Fruit fly (Drosophila melanogaster) whole organism, wandering third instar larva: Measurements from ENCODE around the gene CycJ.
A peak's percentile ranks its signal among the peaks of the same experiment; 100 is the strongest.

Experiments
- Abd-B ChIP-seq: fragments of >200 bp; optimal IDR thresholded peaks from 2 replicates; lab custom pipeline; 2017; ENCODE audit warnings: missing biosample characterization, missing genetic modification characterization
- CG32264 ChIP-seq: fragments of 200-800 bp; sonication (Bioruptor generic); optimal IDR thresholded peaks from 2 replicates; lab custom pipeline; 2016; ENCODE audit warnings: missing biosample characterization, missing genetic modification characterization
- CG9705 ChIP-seq: fragments of 200-800 bp; sonication (Bioruptor generic); optimal IDR thresholded peaks from 2 replicates; lab custom pipeline; 2018; ENCODE audit warnings: missing biosample characterization, mild to moderate bottlenecking, missing genetic modification characterization
- GATAd ChIP-seq: sonication (Bioruptor generic); optimal IDR thresholded peaks from 2 replicates; lab custom pipeline; 2016; ENCODE audit warnings: missing biosample characterization, missing genetic modification characterization
- HLH106 ChIP-seq: fragments of 200-800 bp; optimal IDR thresholded peaks from 3 replicates; lab custom pipeline; 2019; ENCODE audit warnings: missing biosample characterization, mild to moderate bottlenecking, missing genetic modification characterization, moderate library complexity
- Hnf4 ChIP-seq: fragments of 200-800 bp; sonication (Bioruptor generic); optimal IDR thresholded peaks from 2 replicates; lab custom pipeline; 2016; ENCODE audit warnings: missing biosample characterization, mild to moderate bottlenecking, missing genetic modification characterization
- Hr83 ChIP-seq: fragments of 200-300 bp; sonication (Bioruptor generic); optimal IDR thresholded peaks from 2 replicates; lab custom pipeline; 2016; ENCODE audit warnings: missing biosample characterization, mild to moderate bottlenecking, missing genetic modification characterization, moderate library complexity; ENCODE audit not compliant: poor library complexity, severe bottlenecking
- Jra ChIP-seq: sonication (Bioruptor generic); optimal IDR thresholded peaks from 2 replicates; lab custom pipeline; 2016; ENCODE audit warnings: missing biosample characterization, missing genetic modification characterization
- Myc ChIP-seq: fragments of >200 bp; optimal IDR thresholded peaks from 2 replicates; lab custom pipeline; 2017
- N ChIP-seq: fragments of >200 bp; optimal IDR thresholded peaks from 2 replicates; lab custom pipeline; 2018; ENCODE audit warnings: missing biosample characterization, missing external identifiers, missing genetic modification characterization
- OdsH ChIP-seq: fragments of 200-800 bp; sonication (Bioruptor generic); optimal IDR thresholded peaks from 2 replicates; lab custom pipeline; 2016; ENCODE audit warnings: missing biosample characterization, mild to moderate bottlenecking, missing genetic modification characterization
- Rel ChIP-seq, 2 experiments: fragments of 200-800 bp; sonication (Bioruptor generic) in 1 of 2; optimal IDR thresholded peaks; 2 replicates in 1 of 2; 3 replicates in 1 of 2; lab custom pipeline; 2016 to 2019; ENCODE audit warnings: mild to moderate bottlenecking in 2 of 2, missing biosample characterization in 2 of 2, missing genetic modification characterization in 2 of 2, moderate library complexity in 1 of 2
- Sp1 ChIP-seq: fragments of 200-800 bp; sonication (Bioruptor generic); optimal IDR thresholded peaks from 3 replicates; lab custom pipeline; 2019; ENCODE audit warnings: missing biosample characterization, mild to moderate bottlenecking, missing genetic modification characterization, moderate library complexity
- br ChIP-seq: fragments of 200-800 bp; sonication (Bioruptor generic); optimal IDR thresholded peaks from 2 replicates; lab custom pipeline; 2016; ENCODE audit warnings: missing biosample characterization, missing genetic modification characterization
- brk ChIP-seq: fragments of 200-800 bp; sonication (Bioruptor generic); optimal IDR thresholded peaks from 2 replicates; lab custom pipeline; 2016; ENCODE audit warnings: missing biosample characterization, mild to moderate bottlenecking, missing genetic modification characterization
- dl ChIP-seq, 2 experiments: fragments of 175-275, 200-275 bp in 1 of 2; fragments of 200-275 bp in 1 of 2; sonication (Bioruptor generic); optimal IDR thresholded peaks; lab custom pipeline; 2018; ENCODE audit warnings: mild to moderate bottlenecking in 2 of 2, missing biosample characterization in 2 of 2, missing genetic modification characterization in 2 of 2, moderate library complexity in 2 of 2; ENCODE audit not compliant: partially characterized antibody in 2 of 2, insufficient read depth in 1 of 2
- dmrt93B ChIP-seq: fragments of 200-800 bp; sonication (Bioruptor generic); optimal IDR thresholded peaks from 2 replicates; lab custom pipeline; 2018; ENCODE audit warnings: missing biosample characterization, mild to moderate bottlenecking, missing genetic modification characterization
- dsf ChIP-seq: sonication (Bioruptor generic); optimal IDR thresholded peaks from 2 replicates; lab custom pipeline; 2016; ENCODE audit warnings: missing biosample characterization, missing genetic modification characterization, borderline replicate concordance
- ey ChIP-seq: fragments of 200-800 bp; sonication (Bioruptor generic); optimal IDR thresholded peaks from 2 replicates; lab custom pipeline; 2016; ENCODE audit warnings: missing biosample characterization, missing genetic modification characterization
- foxo ChIP-seq, 2 experiments: fragments of 200-800 bp; sonication (Bioruptor generic); optimal IDR thresholded peaks; 2 replicates in 1 of 2; 3 replicates in 1 of 2; lab custom pipeline; 2016 to 2017; ENCODE audit warnings: missing biosample characterization in 2 of 2, missing genetic modification characterization in 2 of 2
- fru ChIP-seq: fragments of 200-800 bp; sonication (Bioruptor generic); optimal IDR thresholded peaks from 3 replicates; lab custom pipeline; 2016; ENCODE audit warnings: missing biosample characterization, mild to moderate bottlenecking, missing genetic modification characterization
- h ChIP-seq: fragments of 200-800 bp; sonication (Bioruptor generic); optimal IDR thresholded peaks from 3 replicates; lab custom pipeline; 2016; ENCODE audit warnings: missing biosample characterization, mild to moderate bottlenecking, missing genetic modification characterization
- jim ChIP-seq: fragments of 175-275, 200-325 bp; sonication (Bioruptor generic); optimal IDR thresholded peaks from 2 replicates; lab custom pipeline; 2016; ENCODE audit warnings: missing biosample characterization, mild to moderate bottlenecking, missing genetic modification characterization
- lola ChIP-seq: fragments of >200 bp; optimal IDR thresholded peaks from 2 replicates; lab custom pipeline; 2017; ENCODE audit warnings: missing biosample characterization, missing genetic modification characterization
- psq ChIP-seq: fragments of 200-800 bp; sonication (Bioruptor generic); optimal IDR thresholded peaks from 3 replicates; lab custom pipeline; 2017; ENCODE audit warnings: missing biosample characterization, mild to moderate bottlenecking, missing genetic modification characterization, moderate library complexity
- rgr ChIP-seq: fragments of 200-800 bp; sonication (Bioruptor generic); optimal IDR thresholded peaks from 3 replicates; lab custom pipeline; 2016; ENCODE audit warnings: missing biosample characterization, mild to moderate bottlenecking, missing genetic modification characterization
- sage ChIP-seq: fragments of 200-800 bp; sonication (Bioruptor generic); optimal IDR thresholded peaks from 2 replicates; lab custom pipeline; 2016; ENCODE audit warnings: missing biosample characterization, mild to moderate bottlenecking, missing genetic modification characterization
- sv ChIP-seq: fragments of 200-800 bp; sonication (Bioruptor generic); optimal IDR thresholded peaks from 3 replicates; lab custom pipeline; 2016; ENCODE audit warnings: missing biosample characterization, missing genetic modification characterization
- tai ChIP-seq: sonication (Bioruptor generic); optimal IDR thresholded peaks from 2 replicates; lab custom pipeline; 2016; ENCODE audit warnings: missing biosample characterization, missing genetic modification characterization
- usp ChIP-seq: fragments of >200 bp; optimal IDR thresholded peaks from 2 replicates; lab custom pipeline; 2017; ENCODE audit warnings: missing biosample characterization, missing genetic modification characterization
- woc ChIP-seq: sonication (Bioruptor generic); optimal IDR thresholded peaks from 2 replicates; lab custom pipeline; 2016; ENCODE audit warnings: missing biosample characterization, mild to moderate bottlenecking, missing genetic modification characterization

CycJ gene

DNA sequence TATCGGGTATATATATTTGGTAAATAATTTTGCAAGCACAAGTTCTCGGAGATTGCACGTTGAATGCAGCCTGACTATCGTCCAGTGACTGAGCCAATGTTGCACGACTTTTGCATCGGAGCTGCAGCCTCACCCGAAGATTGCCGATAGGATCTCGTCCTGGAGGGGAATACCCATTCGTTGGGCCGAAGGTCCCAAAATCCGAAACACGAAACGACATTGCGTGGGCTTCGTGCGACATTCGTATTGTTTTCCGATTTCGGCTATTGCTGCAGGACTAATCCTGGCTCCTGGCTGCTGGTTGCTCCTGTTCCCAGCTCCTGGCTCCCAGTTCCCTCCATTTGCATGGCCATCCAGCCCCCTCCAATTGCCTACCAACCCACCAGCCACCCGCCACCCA lies 41.4 kb upstream of the CycJ start, which contains the start of gene sty:
TSS of gene sty (minus strand) at position 90 of the 400 bp plus-strand sequence.
- TF ChIP-seq lola (GFP tag; lab: Kevin White, UChicago), result no peak
- no peak for TF ChIP-seq Myc (lab: Kevin White, UChicago)
- no peak for TF ChIP-seq jim (GFP tag; lab: Kevin White, UChicago)
- no peak for TF ChIP-seq Sp1 (GFP tag; lab: Kevin White, UChicago)
- TF ChIP-seq rgr (GFP tag; lab: Kevin White, UChicago), result no peak
- TF ChIP-seq CG32264 (GFP tag; lab: Kevin White, UChicago), result no peak
- no peak for TF ChIP-seq h (GFP tag; lab: Kevin White, UChicago)
- no peak for TF ChIP-seq CG9705
- TF ChIP-seq HLH106 (tag; lab: Kevin White, UChicago), result no peak
- TF ChIP-seq usp (GFP tag; lab: Kevin White, UChicago), result no peak
- no peak for TF ChIP-seq N

DNA sequence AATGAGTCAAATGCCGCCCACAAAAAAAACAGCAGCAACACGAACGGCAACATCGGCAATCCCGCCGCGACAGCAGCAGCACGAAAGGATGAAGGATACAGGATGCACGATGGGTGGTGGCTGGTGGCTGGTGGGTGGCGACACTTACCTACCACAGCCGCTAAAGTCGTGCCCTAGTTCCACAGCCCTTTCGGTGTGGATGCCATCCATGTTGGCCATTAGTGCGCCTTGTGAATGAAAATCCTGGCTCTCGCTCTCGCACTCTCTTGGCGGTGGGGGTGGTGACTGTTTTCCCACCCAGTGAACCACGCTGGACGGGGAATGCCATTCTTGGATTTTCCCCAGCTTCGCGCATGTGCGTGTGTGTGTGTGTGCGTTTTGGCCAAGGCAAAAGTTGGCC lies 39.2 kb upstream of the CycJ start:
- TF ChIP-seq usp (GFP tag; lab: Kevin White, UChicago) (no peak), OdsH (GFP tag; lab: Kevin White, UChicago) (no peak), Myc (lab: Kevin White, UChicago) (no peak), dsf (no peak), woc (GFP tag; lab: Kevin White, UChicago) (no peak), ey (GFP tag; lab: Kevin White, UChicago) (no peak)

DNA sequence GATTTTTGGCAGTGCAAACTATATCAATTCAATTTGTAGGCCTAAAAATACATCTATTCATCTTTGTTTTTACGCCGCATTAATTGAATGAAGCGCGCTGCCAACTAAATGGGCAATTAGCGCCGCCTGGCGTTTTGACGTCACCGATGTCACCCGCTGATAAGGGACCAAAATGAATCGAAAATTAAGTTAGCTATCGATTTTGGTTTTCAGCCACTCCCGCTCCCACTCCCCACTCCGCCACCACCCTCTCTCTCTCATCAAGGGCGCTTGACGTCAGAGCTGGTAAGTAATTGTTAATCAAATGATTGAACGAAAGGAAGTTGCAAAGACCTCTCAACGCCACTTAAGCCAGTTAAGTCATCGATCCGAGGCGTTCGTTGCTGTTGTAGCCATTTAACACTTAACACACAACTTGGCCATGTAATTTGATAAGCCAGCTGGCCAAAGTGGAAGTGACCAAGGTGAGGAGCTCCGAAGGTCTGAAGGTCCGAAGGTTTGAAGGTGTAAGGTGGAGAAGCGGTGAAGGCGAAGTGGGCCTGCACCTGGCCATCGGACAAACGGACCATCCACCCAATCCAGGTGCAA lies 35.1 kb upstream of the CycJ start:
- TF ChIP-seq dmrt93B (GFP tag; lab: Kevin White, UChicago), result no peak
- TF ChIP-seq CG9705, result no peak
- no peak for TF ChIP-seq jim (GFP tag; lab: Kevin White, UChicago)
- no peak for TF ChIP-seq dl (GFP tag; optimal IDR thresholded peaks at IDR 0.05; lab: Kevin White, UChicago; ENCODE audit: insufficient read depth in 1 of 2, partially characterized antibody in 2 of 2)
- no peak for TF ChIP-seq psq
- TF ChIP-seq tai (GFP tag; lab: Kevin White, UChicago), result no peak
- no peak for TF ChIP-seq Jra (GFP tag; lab: Kevin White, UChicago)
- TF ChIP-seq fru (GFP tag; lab: Kevin White, UChicago), result no peak

DNA sequence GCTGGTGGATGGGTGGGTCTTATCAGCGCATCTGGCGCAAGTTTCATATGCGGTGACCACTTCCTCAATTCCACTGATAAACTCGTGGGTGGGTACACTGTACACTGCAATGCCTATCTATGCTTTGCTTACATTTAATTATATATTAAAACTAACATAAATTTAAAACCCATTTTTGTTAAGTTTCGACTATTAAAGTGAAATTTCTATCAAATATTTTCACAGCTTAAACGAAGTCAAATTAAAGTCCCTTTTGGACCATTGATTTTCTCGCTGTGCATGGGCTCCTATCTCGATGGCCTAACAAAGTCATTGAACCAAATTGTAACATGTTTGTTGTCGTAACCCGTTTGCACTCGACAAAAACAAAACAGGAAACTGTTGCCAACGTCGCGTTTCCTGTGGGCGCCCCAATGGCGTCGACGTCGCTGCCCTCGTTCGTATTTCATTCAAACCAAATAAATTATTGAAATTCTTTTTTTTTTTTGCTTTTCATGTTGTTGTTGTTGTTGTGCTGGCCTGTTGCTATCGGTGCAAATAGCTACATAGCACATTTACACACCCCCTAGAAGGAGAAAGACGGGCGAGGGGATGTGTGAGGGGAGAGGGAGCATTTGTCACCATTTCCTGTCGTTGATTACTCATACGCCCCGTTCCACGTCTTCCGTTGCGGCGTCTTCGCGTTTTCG lies 33.4 kb upstream of the CycJ start:
- TF ChIP-seq lola (GFP tag; lab: Kevin White, UChicago), result no peak
- no peak for TF ChIP-seq Rel (GFP tag; optimal IDR thresholded peaks at IDR 0.05; lab: Kevin White, UChicago)
- TF ChIP-seq Rel (tag; optimal IDR thresholded peaks at IDR 0.05; lab: Kevin White, UChicago), result peak; percentile 15
- peak; percentile 79 for TF ChIP-seq HLH106 (tag; lab: Kevin White, UChicago)
- peak; percentile 60 for TF ChIP-seq Hnf4
- TF ChIP-seq OdsH (GFP tag; lab: Kevin White, UChicago), result peak; percentile 77
- peak; percentile 8 for TF ChIP-seq CG9705
- peak; percentile 51 for TF ChIP-seq brk (GFP tag; lab: Kevin White, UChicago)
- TF ChIP-seq rgr (GFP tag; lab: Kevin White, UChicago), result peak; percentile 85
- peak; percentile 9 for TF ChIP-seq Jra (GFP tag; lab: Kevin White, UChicago)
- no peak for TF ChIP-seq GATAd (GFP tag; lab: Kevin White, UChicago)
- peak; percentile 74 for TF ChIP-seq psq
- TF ChIP-seq dmrt93B (GFP tag; lab: Kevin White, UChicago), result peak; percentile 60
- peak in 1 of 2 experiments; percentile 85 for TF ChIP-seq foxo (GFP tag; optimal IDR thresholded peaks at IDR 0.05; lab: Kevin White, UChicago)
- TF ChIP-seq Abd-B, result no peak
- peak; percentile 63 for TF ChIP-seq br (GFP tag; lab: Kevin White, UChicago)
- peak; percentile 82 for TF ChIP-seq Sp1 (GFP tag; lab: Kevin White, UChicago)
- TF ChIP-seq tai (GFP tag; lab: Kevin White, UChicago), result peak; percentile 56
- TF ChIP-seq sv (GFP tag; lab: Kevin White, UChicago), result peak; percentile 62
- TF ChIP-seq sage, result peak; percentile 74
- TF ChIP-seq h (GFP tag; lab: Kevin White, UChicago), result peak; percentile 82
- no peak for TF ChIP-seq dsf
- no peak for TF ChIP-seq woc (GFP tag; lab: Kevin White, UChicago)
- no peak for TF ChIP-seq Hr83 (GFP tag; lab: Kevin White, UChicago)
- TF ChIP-seq N, result no peak
- peak; percentile 77 for TF ChIP-seq fru (GFP tag; lab: Kevin White, UChicago)
- peak; percentile 71 for TF ChIP-seq ey (GFP tag; lab: Kevin White, UChicago)
